Fruit fly (Drosophila melanogaster) whole organism, embryonic: ENCODE results near the gene Art3.

Experiments used
- Atf6 ChIP-seq: fragments of 200-800 bp; sonication (Bioruptor generic); IDR thresholded peaks from 2 replicates; pipeline ENCODE4 v1.3.6; 2022; ENCODE audit warnings: missing biosample characterization, missing genetic modification characterization
- BtbVII ChIP-seq: fragments of 200-800 bp; sonication (Bioruptor generic); optimal IDR thresholded peaks from 3 replicates; lab custom pipeline; 2017; ENCODE audit warnings: missing biosample characterization, mild to moderate bottlenecking, missing genetic modification characterization
- CG1233 ChIP-seq: fragments of 200-800 bp; sonication (Bioruptor generic); optimal IDR thresholded peaks from 4 replicates; lab custom pipeline; 2018; ENCODE audit warnings: missing biosample characterization, mild to moderate bottlenecking, missing genetic modification characterization
- CG14965 ChIP-seq: fragments of 200-800 bp; sonication (Bioruptor generic); optimal IDR thresholded peaks from 2 replicates; lab custom pipeline; 2016; ENCODE audit warnings: missing biosample characterization, missing genetic modification characterization, borderline replicate concordance
- CG15269 ChIP-seq: fragments of 200-800 bp; sonication (Bioruptor generic); optimal IDR thresholded peaks from 2 replicates; lab custom pipeline; 2018; ENCODE audit warnings: missing biosample characterization, mild to moderate bottlenecking, missing genetic modification characterization, moderate library complexity
- CG15601 ChIP-seq: fragments of 200-800 bp; sonication (Bioruptor generic); optimal IDR thresholded peaks from 3 replicates; lab custom pipeline; 2019; ENCODE audit warnings: missing biosample characterization, mild to moderate bottlenecking, missing genetic modification characterization, moderate library complexity
- CG16779 ChIP-seq: fragments of 200-800 bp; sonication (Bioruptor generic); IDR thresholded peaks from 2 replicates; pipeline ENCODE4 v1.3.6; 2022; ENCODE audit warnings: missing biosample characterization, missing genetic modification characterization
- CG17359 ChIP-seq: fragments of 200-800 bp; sonication (Bioruptor generic); optimal IDR thresholded peaks from 3 replicates; lab custom pipeline; 2018; ENCODE audit warnings: missing biosample characterization, mild to moderate bottlenecking, missing genetic modification characterization, moderate library complexity
- CG17568 ChIP-seq: fragments of 200-800 bp; sonication (Bioruptor generic); optimal IDR thresholded peaks from 2 replicates; lab custom pipeline; 2018; ENCODE audit warnings: missing biosample characterization, mild to moderate bottlenecking, missing genetic modification characterization, moderate library complexity
- CG18599 ChIP-seq: fragments of 200-800 bp; sonication (Bioruptor generic); optimal IDR thresholded peaks from 3 replicates; lab custom pipeline; 2017; ENCODE audit warnings: missing biosample characterization, missing genetic modification characterization, mild to moderate bottlenecking, moderate library complexity, missing genetic modification reagents
- CG30403 ChIP-seq: fragments of 200-800 bp; sonication (Bioruptor generic); optimal IDR thresholded peaks from 3 replicates; lab custom pipeline; 2016; ENCODE audit warnings: missing biosample characterization, missing genetic modification characterization
- CG3065 ChIP-seq: fragments of 200-800 bp; sonication (Bioruptor generic); optimal IDR thresholded peaks from 2 replicates; lab custom pipeline; 2016; ENCODE audit warnings: missing biosample characterization, missing genetic modification characterization
- CG32532 ChIP-seq: fragments of 200-800 bp; sonication (Bioruptor generic); IDR thresholded peaks from 2 replicates; pipeline ENCODE4 v1.3.6; 2022; ENCODE audit warnings: missing biosample characterization, missing genetic modification characterization
- CG33557 ChIP-seq: fragments of 200-800 bp; sonication (Bioruptor generic); optimal IDR thresholded peaks from 2 replicates; lab custom pipeline; 2019; ENCODE audit warnings: missing biosample characterization, mild to moderate bottlenecking, missing genetic modification characterization, moderate library complexity
- CG4730 ChIP-seq: fragments of 200-800 bp; sonication (Bioruptor generic); IDR thresholded peaks from 2 replicates; pipeline ENCODE4 v1.3.6; 2022; ENCODE audit warnings: missing biosample characterization, missing genetic modification characterization
- CG5245 ChIP-seq: fragments of 200-800 bp; sonication (Bioruptor generic); optimal IDR thresholded peaks from 3 replicates; lab custom pipeline; 2016; ENCODE audit warnings: missing biosample characterization, missing genetic modification characterization
- CG7928 ChIP-seq: fragments of 200-800 bp; sonication (Bioruptor generic); optimal IDR thresholded peaks from 2 replicates; lab custom pipeline; 2017; ENCODE audit warnings: missing biosample characterization, mild to moderate bottlenecking, missing genetic modification characterization
- CG7987 ChIP-seq: fragments of 200-800 bp; sonication (Bioruptor generic); optimal IDR thresholded peaks from 2 replicates; lab custom pipeline; 2018; ENCODE audit warnings: missing biosample characterization, mild to moderate bottlenecking, missing genetic modification characterization, moderate library complexity
- CG8924 ChIP-seq: fragments of 200-800 bp; optimal IDR thresholded peaks from 3 replicates; lab custom pipeline; 2019; ENCODE audit warnings: missing biosample characterization, mild to moderate bottlenecking, missing genetic modification characterization, moderate library complexity
- CkIIα-i1 ChIP-seq: fragments of 200-800 bp; sonication (Bioruptor generic); IDR thresholded peaks from 2 replicates; pipeline ENCODE4 v1.3.6; 2022; ENCODE audit warnings: missing biosample characterization, missing genetic modification characterization
- Dll ChIP-seq: fragments of 200-800 bp; sonication (Bioruptor generic); IDR thresholded peaks from 4 replicates; pipeline ENCODE4 v1.3.6; 2022; ENCODE audit warnings: missing biosample characterization, missing genetic modification characterization; ENCODE audit not compliant: partially characterized antibody
- Doc2 ChIP-seq: fragments of 200-800 bp; sonication (Bioruptor generic); IDR thresholded peaks from 2 replicates; pipeline ENCODE4 v1.3.6; 2022; ENCODE audit warnings: missing biosample characterization, missing genetic modification characterization
- Kr ChIP-seq: fragments of 200-800 bp; sonication (Bioruptor generic); optimal IDR thresholded peaks from 2 replicates; lab custom pipeline; 2017; ENCODE audit warnings: missing biosample characterization, mild to moderate bottlenecking, missing genetic modification characterization
- Meics ChIP-seq: fragments of 200-800 bp; sonication (Bioruptor generic); optimal IDR thresholded peaks from 2 replicates; lab custom pipeline; 2017; ENCODE audit warnings: missing biosample characterization, mild to moderate bottlenecking, missing genetic modification characterization
- Mrtf ChIP-seq: fragments of 200-800 bp; sonication (Bioruptor generic); IDR thresholded peaks from 3 replicates; pipeline ENCODE4 v1.3.6; 2022; ENCODE audit warnings: missing biosample characterization, missing genetic modification characterization
- Oli ChIP-seq: fragments of 200-800 bp; sonication (Bioruptor generic); optimal IDR thresholded peaks from 2 replicates; lab custom pipeline; 2018; ENCODE audit warnings: missing biosample characterization, mild to moderate bottlenecking, missing genetic modification characterization, moderate library complexity
- Ptx1 ChIP-seq: fragments of 200-800 bp; sonication (Bioruptor generic); IDR thresholded peaks from 2 replicates; pipeline ENCODE4 v1.3.6; 2022; ENCODE audit warnings: missing biosample characterization, missing genetic modification characterization
- Sry-β ChIP-seq: fragments of 200-800 bp; sonication (Bioruptor generic); optimal IDR thresholded peaks from 2 replicates; lab custom pipeline; 2018; ENCODE audit warnings: missing biosample characterization, mild to moderate bottlenecking, missing genetic modification characterization, moderate library complexity
- Taf1 ChIP-seq: fragments of 200-800 bp; sonication (Bioruptor generic); IDR thresholded peaks from 2 replicates; pipeline ENCODE4 v1.3.6; 2022; ENCODE audit warnings: missing biosample characterization, missing genetic modification characterization
- bab2 ChIP-seq: fragments of 200-800 bp; sonication (Bioruptor generic); optimal IDR thresholded peaks from 2 replicates; lab custom pipeline; 2016; ENCODE audit warnings: missing biosample characterization, missing genetic modification characterization
- bcd ChIP-seq: fragments of 200-800 bp; sonication (Bioruptor generic); optimal IDR thresholded peaks from 2 replicates; lab custom pipeline; 2017; ENCODE audit warnings: missing biosample characterization, mild to moderate bottlenecking, missing genetic modification characterization
- crp ChIP-seq, 2 experiments: fragments of 200-800 bp; sonication (Bioruptor generic); optimal IDR thresholded peaks; 2 replicates in 1 of 2; 3 replicates in 1 of 2; lab custom pipeline; 2017; ENCODE audit warnings: missing biosample characterization in 2 of 2, missing genetic modification characterization in 2 of 2, mild to moderate bottlenecking in 1 of 2, moderate library complexity in 1 of 2
- dm ChIP-seq: fragments of 200-800 bp; sonication (Bioruptor generic); optimal IDR thresholded peaks from 3 replicates; lab custom pipeline; 2016; ENCODE audit warnings: missing biosample characterization, missing genetic modification characterization
- gem ChIP-seq: fragments of 200-800 bp; sonication (Bioruptor generic); optimal IDR thresholded peaks from 2 replicates; lab custom pipeline; 2019; ENCODE audit warnings: missing biosample characterization, mild to moderate bottlenecking, missing genetic modification characterization, moderate library complexity
- grau ChIP-seq: fragments of 200-800 bp; optimal IDR thresholded peaks from 3 replicates; lab custom pipeline; 2019; ENCODE audit warnings: missing biosample characterization, mild to moderate bottlenecking, missing genetic modification characterization, moderate library complexity
- jumu ChIP-seq: fragments of 200-800 bp; sonication (Bioruptor generic); optimal IDR thresholded peaks from 3 replicates; lab custom pipeline; 2016; ENCODE audit warnings: missing biosample characterization, missing genetic modification characterization
- luna ChIP-seq: fragments of 200-800 bp; sonication (Bioruptor generic); optimal IDR thresholded peaks from 2 replicates; lab custom pipeline; 2016; ENCODE audit warnings: missing biosample characterization, missing genetic modification characterization
- ranshi ChIP-seq: fragments of 200-800 bp; sonication (Bioruptor generic); IDR thresholded peaks from 2 replicates; pipeline ENCODE4 v1.3.6; 2022; ENCODE audit warnings: missing biosample characterization, missing genetic modification characterization
- run ChIP-seq: fragments of 200-800 bp; sonication (Bioruptor generic); optimal IDR thresholded peaks from 3 replicates; lab custom pipeline; 2018; ENCODE audit warnings: missing biosample characterization, mild to moderate bottlenecking, missing genetic modification characterization
- schlank ChIP-seq: fragments of 200-800 bp; sonication (Bioruptor generic); optimal IDR thresholded peaks from 2 replicates; lab custom pipeline; 2018; ENCODE audit warnings: missing biosample characterization, mild to moderate bottlenecking, missing genetic modification characterization
- so ChIP-seq: fragments of 200-800 bp; sonication (Bioruptor generic); IDR thresholded peaks from 3 replicates; pipeline ENCODE4 v1.3.6; 2022; ENCODE audit warnings: missing biosample characterization, missing genetic modification characterization
- sob ChIP-seq: fragments of 200-800 bp; sonication (Bioruptor generic); IDR thresholded peaks from 2 replicates; pipeline ENCODE4 v1.3.6; 2022; ENCODE audit warnings: missing biosample characterization, missing genetic modification characterization
- sug ChIP-seq: fragments of 200-800 bp; optimal IDR thresholded peaks from 2 replicates; lab custom pipeline; 2019; ENCODE audit warnings: missing biosample characterization, mild to moderate bottlenecking, missing genetic modification characterization, moderate library complexity
- trh ChIP-seq: fragments of 200-800 bp; sonication (Bioruptor generic); optimal IDR thresholded peaks from 2 replicates; lab custom pipeline; 2016; ENCODE audit warnings: missing biosample characterization, missing genetic modification characterization
- unpg ChIP-seq: fragments of 200-800 bp; sonication (Bioruptor generic); optimal IDR thresholded peaks from 3 replicates; lab custom pipeline; 2018; ENCODE audit warnings: missing biosample characterization, mild to moderate bottlenecking, missing genetic modification characterization, moderate library complexity
- vnd ChIP-seq: fragments of 200-800 bp; sonication (Bioruptor generic); IDR thresholded peaks from 3 replicates; pipeline ENCODE4 v1.3.6; 2022; ENCODE audit warnings: missing biosample characterization, missing genetic modification characterization; ENCODE audit not compliant: partially characterized antibody
- zf30C ChIP-seq: fragments of 200-800 bp; sonication (Bioruptor generic); optimal IDR thresholded peaks from 3 replicates; lab custom pipeline; 2018; ENCODE audit warnings: missing biosample characterization, mild to moderate bottlenecking, missing genetic modification characterization
- zfh1 ChIP-seq: fragments of 200-800 bp; sonication (Bioruptor generic); IDR thresholded peaks from 3 replicates; pipeline ENCODE4 v1.3.6; 2022; ENCODE audit warnings: missing biosample characterization, missing genetic modification characterization

Gene Art3

dm6 chr3R:15196134-15197034 lies 32.8 kb downstream of the Art3 start, which contains the start of the genes Kpc1 and CG42542 (continued):
- TF ChIP-seq luna (GFP tag; lab: Kevin White, UChicago) (no peak), sob (GFP tag; lab: Robert Waterston, UW) (peak; percentile 87), CG18599 (GFP tag; lab: Kevin White, UChicago) (peak; percentile 69), bcd (GFP tag; lab: Kevin White, UChicago) (peak; percentile 69), Dll (GFP tag; lab: Robert Waterston, UW) (peak; percentile 96), Ptx1 (peak; percentile 63), CG17568 (GFP tag; lab: Kevin White, UChicago) (no peak), grau (tag; lab: Kevin White, UChicago) (peak; percentile 72), Atf6 (GFP tag; lab: Robert Waterston, UW) (peak; percentile 17; the same call in 1 of the 2 replicates), CG7928 (GFP tag; lab: Kevin White, UChicago) (no peak), zfh1 (peak; percentile 50), BtbVII (GFP tag; lab: Kevin White, UChicago) (peak; percentile 32), CG8924 (tag; lab: Kevin White, UChicago) (peak; percentile 44), Meics (peak; percentile 64), CG3065 (GFP tag; lab: Kevin White, UChicago) (peak; percentile 58), so (GFP tag; lab: Robert Waterston, UW) (peak; percentile 56; the same call in 1 of the 3 replicates), jumu (GFP tag; lab: Kevin White, UChicago) (peak; percentile 77), dm (GFP tag; lab: Kevin White, UChicago) (peak; percentile 42), unpg (GFP tag; lab: Kevin White, UChicago) (no peak), crp (GFP tag; optimal IDR thresholded peaks at IDR 0.05; lab: Kevin White, UChicago) (peak; percentile 63 to 90), sug (peak; percentile 63), CG16779 (GFP tag; lab: Robert Waterston, UW) (peak; percentile 41; the same call in 1 of the 2 replicates), Mrtf (GFP tag; lab: Robert Waterston, UW) (no peak), vnd (peak; percentile 89), run (no peak), CG14965 (GFP tag; lab: Kevin White, UChicago) (no peak), CG7987 (GFP tag; lab: Kevin White, UChicago) (peak; percentile 54), bab2 (GFP tag; lab: Kevin White, UChicago) (peak; percentile 38), gem (tag; lab: Kevin White, UChicago) (no peak), CG5245 (GFP tag; lab: Kevin White, UChicago) (peak; percentile 50), CG33557 (peak; percentile 57), CG4730 (GFP tag; lab: Robert Waterston, UW) (peak; percentile 45; the same call in 1 of the 2 replicates), zf30C (GFP tag; lab: Kevin White, UChicago) (no peak), Kr (peak; percentile 11), ranshi (GFP tag; lab: Robert Waterston, UW) (no peak), CG17359 (tag; lab: Kevin White, UChicago) (peak; percentile 45), Sry-β (GFP tag; lab: Kevin White, UChicago) (peak; percentile 95), CG1233 (GFP tag; lab: Kevin White, UChicago) (peak; percentile 11), schlank (tag; lab: Kevin White, UChicago) (peak; percentile 33), trh (peak; percentile 58), CG15269 (tag; lab: Kevin White, UChicago) (peak; percentile 55), CG30403 (GFP tag; lab: Kevin White, UChicago) (peak; percentile 89), CG32532 (peak; percentile 74), CkIIα-i1 (GFP tag; lab: Robert Waterston, UW) (no peak), Oli (tag; lab: Kevin White, UChicago) (peak; percentile 67), Taf1 (GFP tag; lab: Robert Waterston, UW) (0 out of 2 replicates have a peak, but pooled peaks have one; percentile 24), Doc2 (no peak), CG15601 (tag; lab: Kevin White, UChicago) (peak; percentile 37)
